Worm (Caenorhabditis elegans) whole organism, early embryonic: ENCODE measurements around the gene rha-1.

Experiments
- B0310.2 ChIP-seq: sonication (generic microtip); optimal IDR thresholded peaks from 2 replicates; lab custom pipeline; 2016; ENCODE audit warnings: mild to moderate bottlenecking, missing genetic modification characterization, missing compliant biosample characterization
- F13C5.2 ChIP-seq: sonication (generic microtip); optimal IDR thresholded peaks from 2 replicates; lab custom pipeline; 2017; ENCODE audit warnings: mild to moderate bottlenecking, missing genetic modification characterization, inconsistent platforms, missing compliant biosample characterization
- aly-1 ChIP-seq: sonication (generic microtip); optimal IDR thresholded peaks from 2 replicates; lab custom pipeline; 2016; ENCODE audit warnings: missing genetic modification characterization, missing compliant biosample characterization
- ama-1 ChIP-seq: fragments of 150-350 bp; optimal IDR thresholded peaks from 2 replicates; lab custom pipeline; 2014
- ceh-13 ChIP-seq: fragments of 200-800 bp; sonication (Bioruptor generic); optimal IDR thresholded peaks from 2 replicates; lab custom pipeline; 2018; ENCODE audit warnings: mild to moderate bottlenecking, missing genetic modification characterization, missing compliant biosample characterization
- ceh-36 ChIP-seq: sonication (generic microtip); optimal IDR thresholded peaks from 2 replicates; lab custom pipeline; 2016; ENCODE audit warnings: missing genetic modification characterization, inconsistent platforms, missing compliant biosample characterization
- ets-7 ChIP-seq: sonication (generic microtip); optimal IDR thresholded peaks from 2 replicates; lab custom pipeline; 2016; ENCODE audit warnings: missing genotype, missing genetic modification characterization, missing compliant biosample characterization
- flt-1 ChIP-seq: fragments of 200-800 bp; sonication (Bioruptor generic); IDR thresholded peaks from 2 replicates; pipeline ENCODE4 v1.3.6; 2022; ENCODE audit warnings: missing genetic modification characterization, missing compliant biosample characterization
- hmbx-1 ChIP-seq: sonication (generic microtip); optimal IDR thresholded peaks from 2 replicates; lab custom pipeline; 2016; ENCODE audit warnings: mild to moderate bottlenecking, missing genetic modification characterization, missing compliant biosample characterization
- hmg-4 ChIP-seq: fragments of 200-800 bp; sonication (Bioruptor generic); optimal IDR thresholded peaks from 2 replicates; lab custom pipeline; 2018; ENCODE audit warnings: mild to moderate bottlenecking, missing genetic modification characterization, missing compliant biosample characterization
- hnd-1 ChIP-seq: sonication (generic microtip); optimal IDR thresholded peaks from 2 replicates; lab custom pipeline; 2016; ENCODE audit warnings: missing genetic modification characterization, missing compliant biosample characterization
- pes-1 ChIP-seq: fragments of 200-800 bp; sonication (Bioruptor generic); IDR thresholded peaks from 2 replicates; pipeline ENCODE4 v1.3.6; 2022; ENCODE audit warnings: missing genetic modification reagents, missing genetic modification characterization, missing compliant biosample characterization
- scrt-1 ChIP-seq: fragments of 200-800 bp; sonication (Bioruptor generic); IDR thresholded peaks from 2 replicates; pipeline ENCODE4 v1.3.6; 2022; ENCODE audit warnings: missing genetic modification characterization, missing compliant biosample characterization
- sea-1 ChIP-seq: fragments of 200-800 bp; sonication (Bioruptor generic); conservative IDR thresholded peaks from 2 replicates; pipeline ENCODE4 v1.3.6; 2022; ENCODE audit warnings: missing genetic modification characterization, missing compliant biosample characterization
- tbx-11 ChIP-seq: fragments of 200-800 bp; sonication (Bioruptor generic); IDR thresholded peaks from 2 replicates; pipeline ENCODE4 v1.3.6; 2022; ENCODE audit warnings: missing genetic modification characterization, missing compliant biosample characterization
- tbx-37 ChIP-seq: fragments of 200-800 bp; sonication (Bioruptor generic); conservative IDR thresholded peaks from 2 replicates; pipeline ENCODE4 v1.3.6; 2022; ENCODE audit warnings: missing genetic modification reagents, missing genetic modification characterization, missing compliant biosample characterization
- tra-4 ChIP-seq: sonication (generic microtip); optimal IDR thresholded peaks from 2 replicates; lab custom pipeline; 2017; ENCODE audit warnings: missing genetic modification characterization, missing compliant biosample characterization

rha-1 gene

ce11 chrII:8903871-8904270 lies 20.4 kb upstream of the rha-1 start:
- TF ChIP-seq flt-1 (GFP tag; lab: Robert Waterston, UW) (no peak), hmbx-1 (tag; lab: Kevin White, UChicago) (no peak), tra-4 (no peak), hnd-1 (tag; lab: Kevin White, UChicago) (no peak), pes-1 (GFP tag; lab: Robert Waterston, UW) (no peak), tbx-11 (GFP tag; lab: Robert Waterston, UW) (no peak), ets-7 (tag; lab: Kevin White, UChicago) (no peak), B0310.2 (tag; lab: Kevin White, UChicago) (no peak), ceh-36 (no peak), tbx-37 (GFP tag; lab: Robert Waterston, UW) (no peak)

- no peak for TF ChIP-seq B0310.2 (tag; lab: Kevin White, UChicago)
- no peak for TF ChIP-seq hmg-4 (GFP tag; lab: Kevin White, UChicago)
- TF ChIP-seq hnd-1 (tag; lab: Kevin White, UChicago), result no peak
- TF ChIP-seq ets-7 (tag; lab: Kevin White, UChicago), result no peak
- TF ChIP-seq aly-1, result no peak
- no peak for TF ChIP-seq flt-1 (GFP tag; lab: Robert Waterston, UW)
Observed at ce11 chrII:8899357-8899748, 15.9 kb upstream of the rha-1 start.

ce11 chrII:8898582-8899356 lies 15.3 kb upstream of the rha-1 start:
- TF ChIP-seq flt-1 (GFP tag; lab: Robert Waterston, UW) (no peak), tbx-37 (GFP tag; lab: Robert Waterston, UW) (no peak), pes-1 (GFP tag; lab: Robert Waterston, UW) (no peak), hnd-1 (tag; lab: Kevin White, UChicago) (no peak), tbx-11 (GFP tag; lab: Robert Waterston, UW) (no peak), F13C5.2 (tag; lab: Kevin White, UChicago) (no peak), ceh-36 (no peak), ceh-13 (no peak), ama-1 (lab: Kevin White, UChicago) (no peak), hmg-4 (GFP tag; lab: Kevin White, UChicago) (no peak), ets-7 (tag; lab: Kevin White, UChicago) (no peak), aly-1 (no peak), sea-1 (GFP tag; lab: Robert Waterston, UW) (no peak), scrt-1 (no peak), B0310.2 (tag; lab: Kevin White, UChicago) (no peak)

ce11 chrII:8897244-8897643 lies 13.8 kb upstream of the rha-1 start:
- no peak for TF ChIP-seq B0310.2 (tag; lab: Kevin White, UChicago)
- no peak for TF ChIP-seq hmg-4 (GFP tag; lab: Kevin White, UChicago)
- TF ChIP-seq ama-1 (lab: Kevin White, UChicago), result no peak
- no peak for TF ChIP-seq tra-4
- no peak for TF ChIP-seq flt-1 (GFP tag; lab: Robert Waterston, UW)
- no peak for TF ChIP-seq aly-1
- peak; percentile 64 for TF ChIP-seq ets-7 (tag; lab: Kevin White, UChicago)
- TF ChIP-seq hmbx-1 (tag; lab: Kevin White, UChicago), result no peak
- TF ChIP-seq tbx-37 (GFP tag; lab: Robert Waterston, UW), result no peak

- TF ChIP-seq hmg-4 (GFP tag; lab: Kevin White, UChicago), result no peak
- no peak for TF ChIP-seq F13C5.2 (tag; lab: Kevin White, UChicago)
- TF ChIP-seq sea-1 (GFP tag; lab: Robert Waterston, UW), result no peak
- TF ChIP-seq flt-1 (GFP tag; lab: Robert Waterston, UW), result no peak
- TF ChIP-seq pes-1 (GFP tag; lab: Robert Waterston, UW), result no peak
- TF ChIP-seq hmbx-1 (tag; lab: Kevin White, UChicago), result no peak
- TF ChIP-seq B0310.2 (tag; lab: Kevin White, UChicago), result no peak
- no peak for TF ChIP-seq hnd-1 (tag; lab: Kevin White, UChicago)
Observed at ce11 chrII:8896541-8896940, 13.1 kb upstream of the rha-1 start, which contains the start of gene lat-1. lat-1 (plus strand) TSS chrII:8896841.

ce11 chrII:8895895-8896294 lies 12.4 kb upstream of the rha-1 start:
- TF ChIP-seq tra-4 (no peak), tbx-11 (GFP tag; lab: Robert Waterston, UW) (no peak), aly-1 (no peak), hnd-1 (tag; lab: Kevin White, UChicago) (no peak), hmg-4 (GFP tag; lab: Kevin White, UChicago) (no peak), sea-1 (GFP tag; lab: Robert Waterston, UW) (no peak), ceh-13 (no peak), scrt-1 (no peak), ama-1 (lab: Kevin White, UChicago) (no peak), pes-1 (GFP tag; lab: Robert Waterston, UW) (no peak), tbx-37 (GFP tag; lab: Robert Waterston, UW) (no peak), F13C5.2 (tag; lab: Kevin White, UChicago) (no peak), ceh-36 (no peak), ets-7 (tag; lab: Kevin White, UChicago) (no peak), B0310.2 (tag; lab: Kevin White, UChicago) (no peak), flt-1 (GFP tag; lab: Robert Waterston, UW) (no peak), hmbx-1 (tag; lab: Kevin White, UChicago) (no peak)

- TF ChIP-seq tbx-37 (GFP tag; lab: Robert Waterston, UW) (no peak), ets-7 (tag; lab: Kevin White, UChicago) (no peak), aly-1 (no peak), pes-1 (GFP tag; lab: Robert Waterston, UW) (no peak), F13C5.2 (tag; lab: Kevin White, UChicago) (no peak), tbx-11 (GFP tag; lab: Robert Waterston, UW) (no peak), hmg-4 (GFP tag; lab: Kevin White, UChicago) (no peak), sea-1 (GFP tag; lab: Robert Waterston, UW) (no peak), ceh-13 (no peak), ama-1 (lab: Kevin White, UChicago) (no peak), ceh-36 (no peak), B0310.2 (tag; lab: Kevin White, UChicago) (no peak), hnd-1 (tag; lab: Kevin White, UChicago) (no peak), flt-1 (GFP tag; lab: Robert Waterston, UW) (no peak)
Observed at ce11 chrII:8895398-8895797, 11.9 kb upstream of the rha-1 start.
